Worm (Caenorhabditis elegans) whole organism, midembryonic: ENCODE data around the gene K08H10.10.

ENCODE experiments used
- T22C8.4 ChIP-seq: fragments of 200-800 bp; sonication (Bioruptor generic); IDR thresholded peaks from 2 replicates; pipeline ENCODE4 v1.3.6; 2022; ENCODE audit warnings: missing genetic modification characterization, missing compliant biosample characterization
- cog-1 ChIP-seq: sonication (generic microtip); optimal IDR thresholded peaks from 2 replicates; lab custom pipeline; 2016; ENCODE audit warnings: missing genetic modification characterization, missing compliant biosample characterization
- flt-1 ChIP-seq: fragments of 200-800 bp; sonication (Bioruptor generic); IDR thresholded peaks from 2 replicates; pipeline ENCODE4 v1.3.6; 2022; ENCODE audit warnings: missing genetic modification characterization, missing compliant biosample characterization
- ztf-23 ChIP-seq: fragments of 200-800 bp; sonication (Bioruptor generic); IDR thresholded peaks from 2 replicates; pipeline ENCODE4 v1.3.6; 2022; ENCODE audit warnings: missing genetic modification reagents, missing genetic modification characterization, missing compliant biosample characterization

DNA sequence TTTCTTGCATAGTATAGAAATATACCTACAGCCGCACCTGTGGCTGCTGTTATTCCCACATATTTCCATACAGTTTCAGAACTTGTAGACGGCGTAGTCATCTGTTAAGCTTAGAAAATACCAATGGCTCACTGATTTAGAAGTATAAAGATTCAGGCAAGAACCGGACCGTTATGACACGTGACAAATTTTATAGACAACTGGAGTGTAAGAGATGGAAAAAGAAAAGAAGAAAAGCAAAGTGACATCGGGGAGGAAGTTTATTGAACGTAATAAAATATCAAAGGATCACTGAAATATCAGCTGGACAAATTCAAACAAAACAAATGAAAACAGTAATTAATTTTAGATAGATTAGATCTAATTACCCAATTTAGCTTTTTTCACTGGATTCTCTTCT, 14.7 kb upstream of the K08H10.10 start, which contains the start of gene rmd-2:
- no peak for TF ChIP-seq cog-1 (tag; lab: Kevin White, UChicago)
- TF ChIP-seq T22C8.4 (GFP tag; lab: Robert Waterston, UW), result no peak
- no peak for TF ChIP-seq ztf-23 (GFP tag; lab: Robert Waterston, UW)
- no peak for TF ChIP-seq flt-1 (GFP tag; lab: Robert Waterston, UW)
